Worm (Caenorhabditis elegans): ENCODE results near the gene str-160.

- TF ChIP-seq daf-12 (tag; optimal IDR thresholded peaks at IDR 0.05) (no peak), nhr-76 (tag; optimal IDR thresholded peaks at IDR 0.05) (no peak), ama-1 (optimal IDR thresholded peaks at IDR 0.05) (no peak), ZK546.5 (tag; optimal IDR thresholded peaks at IDR 0.05) (no peak), ceh-82 (tag; optimal IDR thresholded peaks at IDR 0.05) (no peak), mep-1 (tag; optimal IDR thresholded peaks at IDR 0.05) (no peak), mdt-29 (GFP tag; IDR thresholded peaks at IDR 0.05) (no peak), unc-39 (tag; optimal IDR thresholded peaks at IDR 0.05) (no peak), ces-1 (GFP tag; optimal IDR thresholded peaks at IDR 0.05) (no peak), zag-1 (tag; optimal IDR thresholded peaks at IDR 0.05) (no peak), dpl-1 (GFP tag; optimal IDR thresholded peaks at IDR 0.05) (no peak), lsy-2 (tag; optimal IDR thresholded peaks at IDR 0.05) (no peak), lim-7 (GFP tag; IDR thresholded peaks at IDR 0.05) (no peak), aly-2 (tag; optimal IDR thresholded peaks at IDR 0.05) (no peak)
Observed at ce11 chrV:1734569-1734968, at the start of gene str-160.
